Worm (Caenorhabditis elegans): Measurements from ENCODE around the gene D2085.7.
A peak's percentile ranks its signal among the peaks of the same experiment; 100 is the strongest.

D2085.7 gene

ce11 chrII:8684824-8685223 is 43.6 kb downstream of the D2085.7 start, which contains the start of gene hgap-2:
TSS of gene hgap-2 (minus strand) at chrII:8684924.
- TF ChIP-seq unc-39 (tag; optimal IDR thresholded peaks at IDR 0.05): no peak
- peak; percentile 53 for TF ChIP-seq fos-1 (tag; optimal IDR thresholded peaks at IDR 0.05)

- no peak for TF ChIP-seq peb-1 (tag; optimal IDR thresholded peaks at IDR 0.05)
- no peak for TF ChIP-seq egl-27 (tag; optimal IDR thresholded peaks at IDR 0.05)
- TF ChIP-seq ceh-16 (tag; optimal IDR thresholded peaks at IDR 0.05): no peak
- TF ChIP-seq nhr-12 (tag; optimal IDR thresholded peaks at IDR 0.05): no peak
- no peak for TF ChIP-seq ceh-82 (tag; optimal IDR thresholded peaks at IDR 0.05)
- no peak for TF ChIP-seq elt-3 (tag; optimal IDR thresholded peaks at IDR 0.05)
- TF ChIP-seq sem-4 (tag; optimal IDR thresholded peaks at IDR 0.05): no peak
- no peak for TF ChIP-seq nhr-21 (tag; optimal IDR thresholded peaks at IDR 0.05)
- TF ChIP-seq unc-39 (tag; optimal IDR thresholded peaks at IDR 0.05): no peak
- TF ChIP-seq ztf-4 (tag; optimal IDR thresholded peaks at IDR 0.05): no peak
- TF ChIP-seq R02D3.7 (tag; optimal IDR thresholded peaks at IDR 0.05): no peak
- no peak for TF ChIP-seq ZK546.5 (tag; optimal IDR thresholded peaks at IDR 0.05)
- TF ChIP-seq lsy-2 (tag; optimal IDR thresholded peaks at IDR 0.05): no peak
- TF ChIP-seq alr-1 (tag; optimal IDR thresholded peaks at IDR 0.05): no peak
- TF ChIP-seq nhr-6 (tag; optimal IDR thresholded peaks at IDR 0.05): no peak
- no peak for TF ChIP-seq lin-11 (tag; optimal IDR thresholded peaks at IDR 0.05)
- no peak for TF ChIP-seq unc-55 (GFP tag; optimal IDR thresholded peaks at IDR 0.05)
- no peak for TF ChIP-seq snpc-4 (tag; optimal IDR thresholded peaks at IDR 0.05)
- no peak for TF ChIP-seq gmeb-1 (tag; optimal IDR thresholded peaks at IDR 0.05)
- no peak for TF ChIP-seq crh-2 (tag; optimal IDR thresholded peaks at IDR 0.05)
Measured at ce11 chrII:8685623-8686022, 44.4 kb downstream of the D2085.7 start, which contains the start of gene C34C6.9. TSS of gene C34C6.9 (plus strand) at chrII:8685923.

ce11 chrII:8691344-8691960 is 50.3 kb downstream of the D2085.7 start, which contains the start of gene C34C6.3:
TSS of gene C34C6.3 (plus strand) at chrII:8691910.
- no peak for TF ChIP-seq blmp-1 (tag; optimal IDR thresholded peaks at IDR 0.05; ENCODE audit: insufficient read depth)
- TF ChIP-seq nhr-10 (tag; optimal IDR thresholded peaks at IDR 0.05): no peak
- no peak for TF ChIP-seq Y55F3AM.14 (GFP tag; optimal IDR thresholded peaks at IDR 0.05)
- TF ChIP-seq ztf-4 (tag; optimal IDR thresholded peaks at IDR 0.05): no peak
- TF ChIP-seq mbf-1 (tag; optimal IDR thresholded peaks at IDR 0.05): no peak
- TF ChIP-seq mdl-1 (tag; optimal IDR thresholded peaks at IDR 0.05): no peak
- TF ChIP-seq ZK546.5 (tag; optimal IDR thresholded peaks at IDR 0.05): no peak
- no peak for TF ChIP-seq nhr-21 (tag; optimal IDR thresholded peaks at IDR 0.05)
- no peak for TF ChIP-seq alr-1 (tag; optimal IDR thresholded peaks at IDR 0.05)
- TF ChIP-seq mab-5 (tag; optimal IDR thresholded peaks at IDR 0.05): no peak
- no peak for TF ChIP-seq nhr-12 (tag; optimal IDR thresholded peaks at IDR 0.05)
- TF ChIP-seq elt-1 (tag; optimal IDR thresholded peaks at IDR 0.05): no peak
- TF ChIP-seq dmd-4 (tag; optimal IDR thresholded peaks at IDR 0.05): no peak
- no peak for TF ChIP-seq ztf-1 (GFP tag; conservative IDR thresholded peaks at IDR 0.05)

ce11 chrII:8695783-8696182 is 54.6 kb downstream of the D2085.7 start, which contains the start of gene C34C6.10:
TSS of gene C34C6.10 (minus strand) at chrII:8695883.
- TF ChIP-seq nhr-6 (tag; optimal IDR thresholded peaks at IDR 0.05) (no peak), mab-5 (tag; optimal IDR thresholded peaks at IDR 0.05) (no peak), fos-1 (tag; optimal IDR thresholded peaks at IDR 0.05) (no peak), peb-1 (tag; optimal IDR thresholded peaks at IDR 0.05) (no peak), crh-2 (tag; optimal IDR thresholded peaks at IDR 0.05) (no peak), C34F6.9 (tag; optimal IDR thresholded peaks at IDR 0.05) (no peak)
